Fruit fly (Drosophila melanogaster) whole organism, embryonic: ENCODE results near the gene CG42811.
A peak's percentile ranks its signal among the peaks of the same experiment; 100 is the strongest.

ENCODE experiments used
- Abd-B ChIP-seq: fragments of 200-800 bp; sonication (Bioruptor generic); optimal IDR thresholded peaks from 2 replicates; lab custom pipeline; 2018; ENCODE audit warnings: missing biosample characterization, mild to moderate bottlenecking, missing genetic modification characterization, moderate library complexity
- CG10366 ChIP-seq: fragments of 200-800 bp; sonication (Bioruptor generic); IDR thresholded peaks from 2 replicates; pipeline ENCODE4 v1.3.6; 2022; ENCODE audit warnings: missing biosample characterization, missing genetic modification characterization
- CG10565 ChIP-seq: fragments of 200-800 bp; sonication (Bioruptor generic); optimal IDR thresholded peaks from 3 replicates; lab custom pipeline; 2016; ENCODE audit warnings: missing biosample characterization, mild to moderate bottlenecking, missing genetic modification characterization
- CG11247 ChIP-seq: fragments of 200-800 bp; sonication (Bioruptor generic); IDR thresholded peaks from 2 replicates; pipeline ENCODE4 v1.3.6; 2022; ENCODE audit warnings: missing biosample characterization, missing genetic modification characterization
- CG12104 ChIP-seq: fragments of 200-800 bp; sonication (Bioruptor generic); optimal IDR thresholded peaks from 3 replicates; lab custom pipeline; 2016; ENCODE audit warnings: missing biosample characterization, missing genetic modification characterization
- CG12659 ChIP-seq: fragments of 200-800 bp; sonication (Bioruptor generic); optimal IDR thresholded peaks from 3 replicates; lab custom pipeline; 2017; ENCODE audit warnings: mild to moderate bottlenecking, missing biosample characterization, missing genetic modification reagents, missing genetic modification characterization
- CG13424 ChIP-seq: fragments of 200-800 bp; sonication (Bioruptor generic); optimal IDR thresholded peaks from 2 replicates; lab custom pipeline; 2019; ENCODE audit warnings: missing biosample characterization, mild to moderate bottlenecking, missing genetic modification characterization, moderate library complexity
- CG15479 ChIP-seq: fragments of 200-800 bp; sonication (Bioruptor generic); optimal IDR thresholded peaks from 3 replicates; lab custom pipeline; 2019; ENCODE audit warnings: missing biosample characterization, mild to moderate bottlenecking, missing genetic modification characterization, moderate library complexity
- CG17328 ChIP-seq: fragments of 200-800 bp; sonication (Bioruptor generic); IDR thresholded peaks from 2 replicates; pipeline ENCODE4 v1.3.6; 2022; ENCODE audit warnings: missing biosample characterization, missing genetic modification characterization
- CG17568 ChIP-seq: fragments of 200-800 bp; sonication (Bioruptor generic); optimal IDR thresholded peaks from 2 replicates; lab custom pipeline; 2018; ENCODE audit warnings: missing biosample characterization, mild to moderate bottlenecking, missing genetic modification characterization, moderate library complexity
- CG18476 ChIP-seq: fragments of 200-800 bp; sonication (Bioruptor generic); optimal IDR thresholded peaks from 2 replicates; lab custom pipeline; 2016; ENCODE audit warnings: missing biosample characterization, mild to moderate bottlenecking, missing genetic modification characterization
- CG33213 ChIP-seq: fragments of 200-800 bp; sonication (Bioruptor generic); optimal IDR thresholded peaks from 3 replicates; lab custom pipeline; 2016; ENCODE audit warnings: missing biosample characterization, missing genetic modification characterization
- CG3847 ChIP-seq: fragments of 200-800 bp; sonication (Bioruptor generic); IDR thresholded peaks from 2 replicates; pipeline ENCODE4 v1.3.6; 2022; ENCODE audit warnings: missing biosample characterization, missing genetic modification characterization
- CG6765 ChIP-seq: fragments of 200-800 bp; sonication (Bioruptor generic); optimal IDR thresholded peaks from 3 replicates; lab custom pipeline; 2017; ENCODE audit warnings: missing biosample characterization, mild to moderate bottlenecking, missing genetic modification characterization
- CG7556 ChIP-seq: fragments of 200-800 bp; sonication (Bioruptor generic); optimal IDR thresholded peaks from 2 replicates; lab custom pipeline; 2017; ENCODE audit warnings: missing biosample characterization, mild to moderate bottlenecking, missing genetic modification characterization
- CG9727 ChIP-seq: fragments of 200-800 bp; sonication (Bioruptor generic); optimal IDR thresholded peaks from 3 replicates; lab custom pipeline; 2017; ENCODE audit warnings: missing biosample characterization, mild to moderate bottlenecking, missing genetic modification characterization
- Chrac-16 ChIP-seq: fragments of 200-800 bp; sonication (Bioruptor generic); optimal IDR thresholded peaks from 3 replicates; lab custom pipeline; 2016; ENCODE audit warnings: missing biosample characterization, missing genetic modification characterization
- D ChIP-seq, 2 experiments: fragments of 200-800 bp in 1 of 2; fragments of >200 bp in 1 of 2; sonication (Bioruptor generic) in 1 of 2; optimal IDR thresholded peaks; 2 replicates in 1 of 2; 3 replicates in 1 of 2; lab custom pipeline; 2017; ENCODE audit warnings: mild to moderate bottlenecking in 1 of 2, missing biosample characterization in 1 of 2, missing genetic modification characterization in 1 of 2, missing genetic modification reagents in 1 of 2
- D19A ChIP-seq: fragments of 200-800 bp; optimal IDR thresholded peaks from 3 replicates; lab custom pipeline; 2019; ENCODE audit warnings: missing biosample characterization, mild to moderate bottlenecking, missing genetic modification characterization, moderate library complexity
- Deaf1 ChIP-seq: fragments of 200-800 bp; optimal IDR thresholded peaks from 3 replicates; lab custom pipeline; 2019; ENCODE audit warnings: missing biosample characterization, mild to moderate bottlenecking, missing genetic modification characterization, moderate library complexity
- Dip3 ChIP-seq: fragments of 200-800 bp; sonication (Bioruptor generic); optimal IDR thresholded peaks from 3 replicates; lab custom pipeline; 2016; ENCODE audit warnings: missing biosample characterization, missing genetic modification characterization
- E2f2 ChIP-seq: fragments of 200-800 bp; sonication (Bioruptor generic); IDR thresholded peaks from 2 replicates; pipeline ENCODE4 v1.3.6; 2022; ENCODE audit warnings: missing biosample characterization, missing genetic modification characterization
- GATAe ChIP-seq: fragments of 200-800 bp; sonication (Bioruptor generic); conservative IDR thresholded peaks from 2 replicates; pipeline ENCODE4 v1.3.6; 2022; ENCODE audit warnings: missing biosample characterization, missing genetic modification characterization
- MESR4 ChIP-seq: fragments of 200-800 bp; sonication (Bioruptor generic); optimal IDR thresholded peaks from 2 replicates; lab custom pipeline; 2018; ENCODE audit warnings: missing biosample characterization, mild to moderate bottlenecking, missing genetic modification characterization, moderate library complexity
- Max ChIP-seq: fragments of 200-800 bp; sonication (Bioruptor generic); optimal IDR thresholded peaks from 2 replicates; lab custom pipeline; 2016; ENCODE audit warnings: missing biosample characterization, mild to moderate bottlenecking, missing genetic modification characterization
- Myb ChIP-seq: fragments of 200-800 bp; sonication (Bioruptor generic); optimal IDR thresholded peaks from 2 replicates; lab custom pipeline; 2016; ENCODE audit warnings: missing biosample characterization, missing genetic modification characterization
- Rfx ChIP-seq: fragments of 200-800 bp; sonication (Bioruptor generic); IDR thresholded peaks from 2 replicates; pipeline ENCODE4 v1.3.6; 2022; ENCODE audit warnings: missing biosample characterization, missing genetic modification characterization
- ab ChIP-seq: fragments of 200-800 bp; sonication (Bioruptor generic); optimal IDR thresholded peaks from 2 replicates; lab custom pipeline; 2016; ENCODE audit warnings: missing biosample characterization, missing genetic modification characterization
- cas ChIP-seq: fragments of 200-800 bp; sonication (Bioruptor generic); IDR thresholded peaks from 2 replicates; pipeline ENCODE4 v1.3.6; 2022; ENCODE audit warnings: missing biosample characterization, missing genetic modification characterization
- en ChIP-seq: fragments of 200-800 bp; sonication (Bioruptor generic); optimal IDR thresholded peaks from 2 replicates; lab custom pipeline; 2016; ENCODE audit warnings: missing biosample characterization, missing genetic modification characterization
- fru ChIP-seq: fragments of >200 bp; optimal IDR thresholded peaks from 2 replicates; lab custom pipeline; 2017
- grau ChIP-seq: fragments of 200-800 bp; optimal IDR thresholded peaks from 3 replicates; lab custom pipeline; 2019; ENCODE audit warnings: missing biosample characterization, mild to moderate bottlenecking, missing genetic modification characterization, moderate library complexity
- gt ChIP-seq: fragments of 200-800 bp; sonication (Bioruptor generic); IDR thresholded peaks from 2 replicates; pipeline ENCODE4 v1.3.6; 2022; ENCODE audit warnings: missing biosample characterization, missing genetic modification characterization
- hb ChIP-seq: fragments of 200-800 bp; sonication (Bioruptor generic); IDR thresholded peaks from 3 replicates; pipeline ENCODE4 v1.3.6; 2022; ENCODE audit warnings: missing biosample characterization, missing genetic modification characterization; ENCODE audit not compliant: partially characterized antibody
- inv ChIP-seq: fragments of 200-800 bp; sonication (Bioruptor generic); IDR thresholded peaks from 2 replicates; pipeline ENCODE4 v1.3.6; 2022; ENCODE audit warnings: missing biosample characterization, missing genetic modification characterization; ENCODE audit not compliant: partially characterized antibody
- kni ChIP-seq: fragments of 200-800 bp; sonication (Bioruptor generic); optimal IDR thresholded peaks from 3 replicates; lab custom pipeline; 2017; ENCODE audit warnings: mild to moderate bottlenecking, missing biosample characterization, missing genetic modification reagents, missing genetic modification characterization
- mam ChIP-seq: fragments of 200-800 bp; sonication (Bioruptor generic); optimal IDR thresholded peaks from 3 replicates; lab custom pipeline; 2016; ENCODE audit warnings: missing biosample characterization, missing genetic modification characterization
- oc ChIP-seq: fragments of 200-800 bp; sonication (Bioruptor generic); optimal IDR thresholded peaks from 2 replicates; lab custom pipeline; 2018; ENCODE audit warnings: missing biosample characterization, mild to moderate bottlenecking, missing genetic modification characterization, moderate library complexity
- odd ChIP-seq: fragments of 200-800 bp; sonication (Bioruptor generic); optimal IDR thresholded peaks from 2 replicates; lab custom pipeline; 2017; ENCODE audit warnings: missing biosample characterization, mild to moderate bottlenecking, missing genetic modification characterization
- pho ChIP-seq: fragments of 200-800 bp; sonication (Bioruptor generic); optimal IDR thresholded peaks from 2 replicates; lab custom pipeline; 2016; ENCODE audit warnings: missing biosample characterization, missing genetic modification characterization
- pnt ChIP-seq: fragments of 200-800 bp; sonication (Bioruptor generic); optimal IDR thresholded peaks from 3 replicates; lab custom pipeline; 2016; ENCODE audit warnings: missing biosample characterization, missing genetic modification characterization
- pum ChIP-seq: fragments of 200-800 bp; sonication (Bioruptor generic); optimal IDR thresholded peaks from 2 replicates; lab custom pipeline; 2016; ENCODE audit warnings: missing biosample characterization, missing genetic modification characterization
- sima ChIP-seq: fragments of 200-800 bp; sonication (Bioruptor generic); optimal IDR thresholded peaks from 2 replicates; lab custom pipeline; 2016; ENCODE audit warnings: missing biosample characterization, missing genetic modification characterization
- trh ChIP-seq: fragments of 200-800 bp; sonication (Bioruptor generic); optimal IDR thresholded peaks from 2 replicates; lab custom pipeline; 2016; ENCODE audit warnings: missing biosample characterization, missing genetic modification characterization
- ttk ChIP-seq: fragments of 200-800 bp; sonication (Bioruptor generic); IDR thresholded peaks from 2 replicates; pipeline ENCODE4 v2.1.2; 2022; ENCODE audit warnings: missing biosample characterization, missing genetic modification characterization
- unpg ChIP-seq: fragments of 200-800 bp; sonication (Bioruptor generic); optimal IDR thresholded peaks from 3 replicates; lab custom pipeline; 2018; ENCODE audit warnings: missing biosample characterization, mild to moderate bottlenecking, missing genetic modification characterization, moderate library complexity
- vvl ChIP-seq: fragments of 200-800 bp; sonication (Bioruptor generic); IDR thresholded peaks from 2 replicates; pipeline ENCODE4 v1.3.6; 2022; ENCODE audit warnings: missing biosample characterization, missing genetic modification characterization
- z ChIP-seq: fragments of 200-800 bp; sonication (Bioruptor generic); IDR thresholded peaks from 3 replicates; pipeline ENCODE4 v1.3.6; 2022; ENCODE audit warnings: missing biosample characterization, missing genetic modification characterization
- zen2 ChIP-seq: fragments of 200-800 bp; sonication (Bioruptor generic); IDR thresholded peaks from 3 replicates; pipeline ENCODE4 v1.3.6; 2022; ENCODE audit warnings: missing biosample characterization, missing genetic modification characterization; ENCODE audit not compliant: partially characterized antibody
- zfh1 ChIP-seq: fragments of 200-800 bp; sonication (Bioruptor generic); IDR thresholded peaks from 3 replicates; pipeline ENCODE4 v1.3.6; 2022; ENCODE audit warnings: missing biosample characterization, missing genetic modification characterization

The CG42811 gene

dm6 chr3R:24333182-24333808 is 33.7 kb downstream of the CG42811 start, which contains the start of the genes Rrp5 and Dis3 (continued):
- no peak for TF ChIP-seq fru (lab: Kevin White, UChicago)
- TF ChIP-seq sima (GFP tag; lab: Kevin White, UChicago) = no peak
- peak; percentile 73 for TF ChIP-seq Myb (GFP tag; lab: Kevin White, UChicago)
- TF ChIP-seq D19A (tag; lab: Kevin White, UChicago) = no peak
- peak; percentile 73 for TF ChIP-seq Rfx
- peak; percentile 67 for TF ChIP-seq E2f2 (GFP tag; lab: Robert Waterston, UW)
- peak; percentile 42; the same call in 1 of the 2 replicates for TF ChIP-seq CG10366
- TF ChIP-seq CG17328 = peak; percentile 46; the same call in 1 of the 2 replicates
- TF ChIP-seq z (GFP tag; lab: Robert Waterston, UW) = no peak; the same call in 2 of the 3 replicates
- peak; percentile 45 for TF ChIP-seq Dip3
- no peak for TF ChIP-seq trh
- TF ChIP-seq CG33213 = no peak
- TF ChIP-seq inv (GFP tag; lab: Robert Waterston, UW) = no peak; the same call in 1 of the 2 replicates
- TF ChIP-seq gt (GFP tag; lab: Robert Waterston, UW) = no peak
- TF ChIP-seq CG12659 (GFP tag; lab: Kevin White, UChicago) = no peak
- TF ChIP-seq CG3847 (GFP tag; lab: Robert Waterston, UW) = peak; percentile 64; the same call in 1 of the 2 replicates
- no peak for TF ChIP-seq CG7556 (GFP tag; lab: Kevin White, UChicago)
- no peak for TF ChIP-seq odd (GFP tag; lab: Kevin White, UChicago)
- TF ChIP-seq cas = peak; percentile 30; the same call in 1 of the 2 replicates
- peak; percentile 95 for TF ChIP-seq Max
- TF ChIP-seq hb (GFP tag; lab: Robert Waterston, UW) = no peak
- peak; percentile 16 for TF ChIP-seq mam
- TF ChIP-seq zen2 (GFP tag; lab: Robert Waterston, UW) = no peak
- TF ChIP-seq oc (tag; lab: Kevin White, UChicago) = no peak
- TF ChIP-seq CG11247 (GFP tag; lab: Robert Waterston, UW) = peak; percentile 51
- TF ChIP-seq Deaf1 (tag; lab: Kevin White, UChicago) = no peak
- TF ChIP-seq pnt (GFP tag; lab: Kevin White, UChicago) = no peak
- TF ChIP-seq Abd-B (GFP tag; lab: Kevin White, UChicago) = no peak
- TF ChIP-seq CG18476 (GFP tag; lab: Kevin White, UChicago) = no peak
- no peak for TF ChIP-seq CG13424
- TF ChIP-seq D (optimal IDR thresholded peaks at IDR 0.05; lab: Kevin White, UChicago) = no peak
- TF ChIP-seq D (GFP tag; optimal IDR thresholded peaks at IDR 0.05; lab: Kevin White, UChicago) = no peak
- no peak for TF ChIP-seq CG9727 (GFP tag; lab: Kevin White, UChicago)
- no peak for TF ChIP-seq CG12104 (GFP tag; lab: Kevin White, UChicago)
- TF ChIP-seq pum (GFP tag; lab: Kevin White, UChicago) = no peak
- peak; percentile 86 for TF ChIP-seq MESR4 (GFP tag; lab: Kevin White, UChicago)
- no peak for TF ChIP-seq grau (tag; lab: Kevin White, UChicago)
- TF ChIP-seq CG17568 (GFP tag; lab: Kevin White, UChicago) = no peak
- no peak for TF ChIP-seq CG10565 (GFP tag; lab: Kevin White, UChicago)
- TF ChIP-seq pho (GFP tag; lab: Kevin White, UChicago) = peak; percentile 56
- TF ChIP-seq vvl (GFP tag; lab: Robert Waterston, UW) = peak; percentile 78
- TF ChIP-seq CG15479 (GFP tag; lab: Kevin White, UChicago) = no peak
- no peak for TF ChIP-seq ab (GFP tag; lab: Kevin White, UChicago)
- no peak for TF ChIP-seq CG6765 (GFP tag; lab: Kevin White, UChicago)
- TF ChIP-seq GATAe (GFP tag; lab: Robert Waterston, UW) = peak; percentile 85
- TF ChIP-seq unpg (GFP tag; lab: Kevin White, UChicago) = no peak
- TF ChIP-seq zfh1 = peak; percentile 44; the same call in 2 of the 3 replicates
- no peak for TF ChIP-seq en (GFP tag; lab: Kevin White, UChicago)
- TF ChIP-seq kni (GFP tag; lab: Kevin White, UChicago) = no peak
- no peak for TF ChIP-seq Chrac-16 (GFP tag; lab: Kevin White, UChicago)
- TF ChIP-seq ttk (GFP tag; lab: Robert Waterston, UW) = peak; percentile 38; the same call in 1 of the 2 replicates
